Worm (Caenorhabditis elegans): ENCODE data around the gene nspf-1.
"Not testable (repeated sequence)": the region's sequence is repeated elsewhere in the genome, so short reads cannot be mapped to it uniquely, and the experiment has no call there.

nspf-1 gene

DNA sequence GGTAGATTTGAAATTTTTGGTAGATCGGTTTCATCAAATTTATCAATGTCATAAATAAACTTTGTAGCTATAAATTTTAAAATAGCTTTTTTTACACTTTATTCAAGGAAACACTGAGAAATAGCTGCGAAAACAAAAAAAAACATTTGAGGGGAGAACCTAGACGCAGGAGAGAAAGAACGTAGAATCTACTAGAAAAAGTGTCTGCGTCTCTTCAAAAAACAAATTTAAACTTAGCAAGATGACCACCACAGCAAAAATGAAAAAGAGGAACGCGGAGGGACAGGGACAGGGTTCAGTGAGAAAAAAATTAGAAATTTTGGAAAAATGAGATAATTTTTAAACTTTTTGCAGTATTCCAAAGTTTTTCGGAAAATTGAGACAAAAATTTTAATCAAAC is 38.4 kb upstream of the nspf-1 start:
- TF ChIP-seq ama-1 (optimal IDR thresholded peaks at IDR 0.05) = no peak

DNA sequence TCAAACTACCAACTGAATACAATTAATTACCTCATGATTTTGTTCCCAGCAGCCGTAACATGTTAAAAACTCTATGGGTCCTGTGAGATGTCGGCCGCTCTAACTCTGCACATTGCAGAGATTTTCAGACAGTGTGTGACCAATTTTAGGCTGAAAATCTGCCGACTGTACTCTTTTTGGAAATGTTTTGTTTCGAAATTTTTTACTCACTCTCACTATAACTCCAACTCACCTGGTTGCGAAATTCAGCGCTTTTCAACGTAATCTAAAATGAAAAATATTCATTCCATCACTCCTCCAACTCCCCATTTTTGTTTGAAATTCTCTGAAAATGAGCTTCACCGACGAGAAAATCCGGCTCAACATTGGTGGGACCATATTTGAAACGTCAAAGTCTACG is 37.9 kb upstream of the nspf-1 start, which contains the start of the genes F22E5.13 and F22E5.6:
TSS of gene F22E5.13 (minus strand) at position 101 of the 400 bp plus-strand sequence.
TSS of gene F22E5.6 (plus strand) at position 297 of the 400 bp plus-strand sequence.
- TF ChIP-seq aly-1 (tag; optimal IDR thresholded peaks at IDR 0.05) = no peak
- TF ChIP-seq hmg-4 (GFP tag; optimal IDR thresholded peaks at IDR 0.05) = no peak
- no peak for TF ChIP-seq tbx-11 (GFP tag; IDR thresholded peaks at IDR 0.05)
- no peak for TF ChIP-seq scrt-1 (GFP tag; IDR thresholded peaks at IDR 0.05)
- no peak for TF ChIP-seq ets-7 (tag; optimal IDR thresholded peaks at IDR 0.05)
- TF ChIP-seq hnd-1 (tag; optimal IDR thresholded peaks at IDR 0.05) = no peak
- no peak for TF ChIP-seq tbx-37 (GFP tag; conservative IDR thresholded peaks at IDR 0.05)
- no peak for TF ChIP-seq hmbx-1 (tag; optimal IDR thresholded peaks at IDR 0.05)
- no peak for TF ChIP-seq sea-1 (GFP tag; conservative IDR thresholded peaks at IDR 0.05)
- no peak for TF ChIP-seq ama-1 (optimal IDR thresholded peaks at IDR 0.05)
- TF ChIP-seq B0310.2 (tag; optimal IDR thresholded peaks at IDR 0.05) = no peak
- no peak for TF ChIP-seq pes-1 (GFP tag; IDR thresholded peaks at IDR 0.05)

DNA sequence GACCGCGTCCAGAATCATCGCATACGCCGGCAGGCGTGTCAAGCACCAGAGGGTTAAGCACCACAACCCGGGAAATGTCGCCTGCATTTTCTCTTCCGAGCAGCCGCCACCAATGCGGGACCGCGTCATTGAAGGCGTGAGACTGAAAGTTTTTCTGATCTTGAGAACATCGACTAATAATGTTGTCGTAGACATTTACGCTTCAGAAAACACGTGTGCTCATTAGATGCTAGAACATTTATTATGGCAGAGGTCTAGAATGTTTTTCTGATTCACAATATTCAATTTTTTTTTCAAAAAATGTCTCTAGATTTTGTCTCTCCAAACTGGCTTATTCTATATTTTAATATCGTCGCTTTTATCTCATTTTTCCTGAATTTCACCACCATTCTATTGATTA is 30.8 kb upstream of the nspf-1 start, which contains the start of gene sri-47:
TSS of gene sri-47 (plus strand) at position 301 of the 400 bp plus-strand sequence.
- no peak for TF ChIP-seq pes-1 (GFP tag; IDR thresholded peaks at IDR 0.05)
- TF ChIP-seq scrt-1 (GFP tag; IDR thresholded peaks at IDR 0.05) = no peak
- TF ChIP-seq ceh-13 (GFP tag; optimal IDR thresholded peaks at IDR 0.05) = no peak
- no peak for TF ChIP-seq sea-1 (GFP tag; conservative IDR thresholded peaks at IDR 0.05)
- no peak for TF ChIP-seq F13C5.2 (tag; optimal IDR thresholded peaks at IDR 0.05)
- no peak for TF ChIP-seq hmbx-1 (tag; optimal IDR thresholded peaks at IDR 0.05)

DNA sequence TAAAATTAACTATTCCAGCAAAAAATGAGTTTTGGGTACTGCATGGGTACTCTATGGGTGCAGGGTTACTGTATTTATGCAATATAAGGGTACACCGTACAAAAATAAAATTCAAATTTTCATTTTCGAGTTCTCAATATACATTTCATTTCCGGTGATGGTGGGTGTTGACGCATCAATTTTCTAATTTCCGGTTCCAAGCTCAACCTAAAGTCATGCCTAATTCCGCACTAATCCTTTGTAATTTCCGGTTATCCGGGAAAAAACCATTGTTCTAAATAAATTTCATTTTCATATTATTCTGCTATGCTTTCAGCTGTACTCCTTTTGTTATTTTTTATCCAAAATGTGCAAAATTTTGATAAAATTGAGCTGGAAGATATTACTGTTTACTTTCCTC is 28.1 kb upstream of the nspf-1 start, which contains the start of gene gcy-21:
TSS of gene gcy-21 (plus strand) at position 301 of the 400 bp plus-strand sequence.
- TF ChIP-seq ceh-13 (GFP tag; optimal IDR thresholded peaks at IDR 0.05) = no peak
- no peak for TF ChIP-seq hnd-1 (tag; optimal IDR thresholded peaks at IDR 0.05)
- no peak for TF ChIP-seq hmbx-1 (tag; optimal IDR thresholded peaks at IDR 0.05)
- no peak for TF ChIP-seq tra-4 (tag; optimal IDR thresholded peaks at IDR 0.05)
- no peak for TF ChIP-seq sea-1 (GFP tag; conservative IDR thresholded peaks at IDR 0.05)
- TF ChIP-seq pes-1 (GFP tag; IDR thresholded peaks at IDR 0.05) = no peak
- TF ChIP-seq ama-1 (optimal IDR thresholded peaks at IDR 0.05) = no peak
- TF ChIP-seq tbx-37 (GFP tag; conservative IDR thresholded peaks at IDR 0.05) = no peak
- no peak for TF ChIP-seq hmg-4 (GFP tag; optimal IDR thresholded peaks at IDR 0.05)
- no peak for TF ChIP-seq flt-1 (GFP tag; IDR thresholded peaks at IDR 0.05)
- TF ChIP-seq tbx-11 (GFP tag; IDR thresholded peaks at IDR 0.05) = no peak
- no peak for TF ChIP-seq B0310.2 (tag; optimal IDR thresholded peaks at IDR 0.05)
- TF ChIP-seq ceh-36 (tag; optimal IDR thresholded peaks at IDR 0.05) = no peak

ce11 chrII:2665081-2665480 is 22.3 kb upstream of the nspf-1 start, which contains the start of gene F22E5.2:
F22E5.2 (plus strand) TSS chrII:2665381.
- not testable (repeated sequence) for TF ChIP-seq tra-4 (tag; optimal IDR thresholded peaks at IDR 0.05); ceh-13 (GFP tag; optimal IDR thresholded peaks at IDR 0.05); ama-1 (optimal IDR thresholded peaks at IDR 0.05)

ce11 chrII:2665606-2666005 is 21.8 kb upstream of the nspf-1 start, which contains the start of gene F22E5.22:
F22E5.22 (plus strand) TSS chrII:2665906.
- TF ChIP-seq tra-4 (tag; optimal IDR thresholded peaks at IDR 0.05) (no peak), hmbx-1 (tag; optimal IDR thresholded peaks at IDR 0.05) (no peak), tbx-11 (GFP tag; IDR thresholded peaks at IDR 0.05) (no peak), hnd-1 (tag; optimal IDR thresholded peaks at IDR 0.05) (no peak)

DNA sequence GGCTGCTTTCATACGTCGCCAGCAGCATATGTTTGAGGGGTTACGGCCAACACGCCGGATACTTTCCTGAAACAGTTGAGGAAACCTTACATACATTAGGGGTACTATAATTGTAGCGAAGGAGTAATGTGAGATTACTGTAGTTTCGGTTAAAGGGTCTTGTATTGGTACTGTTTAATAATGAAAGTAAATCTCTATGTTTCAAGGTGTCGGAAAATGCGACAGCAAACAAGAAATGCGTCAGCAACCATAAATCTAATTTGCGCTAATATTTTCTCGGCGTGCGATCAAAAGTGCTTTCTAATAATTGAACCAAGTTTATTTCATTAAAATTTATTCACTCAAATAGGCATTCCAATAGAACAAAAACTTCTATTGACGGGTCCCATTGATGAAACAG is 15.1 kb upstream of the nspf-1 start, which contains the start of gene sri-57:
TSS of gene sri-57 (minus strand) at position 101 of the 400 bp plus-strand sequence.
- TF ChIP-seq hmbx-1 (tag; optimal IDR thresholded peaks at IDR 0.05); aly-1 (tag; optimal IDR thresholded peaks at IDR 0.05); ceh-13 (GFP tag; optimal IDR thresholded peaks at IDR 0.05): not testable (repeated sequence)

DNA sequence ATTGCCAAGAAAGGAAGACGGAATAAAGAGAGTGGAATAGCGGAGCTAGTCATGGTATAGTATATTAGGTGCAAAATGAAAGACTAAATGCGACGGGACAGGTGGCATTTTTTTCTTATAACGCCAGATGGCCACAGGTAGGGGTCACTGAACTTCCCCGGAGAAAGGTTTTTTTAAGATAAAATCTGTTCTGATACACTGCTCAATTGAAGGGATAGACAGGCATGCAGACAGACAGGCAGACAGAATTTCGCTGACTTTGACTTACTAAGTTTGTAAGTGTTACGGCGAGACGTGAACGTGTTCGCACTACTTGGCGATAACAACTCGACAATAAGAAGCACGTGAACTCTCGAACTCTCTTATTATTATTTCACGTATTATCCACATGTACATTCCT is 13.9 kb upstream of the nspf-1 start, which contains the start of the genes F22E5.20 and F22E5.1:
TSS of gene F22E5.20 (minus strand) at position 101 of the 400 bp plus-strand sequence.
TSS of gene F22E5.1 (plus strand) at position 242 of the 400 bp plus-strand sequence.
- not testable (repeated sequence) for TF ChIP-seq ama-1 (optimal IDR thresholded peaks at IDR 0.05); aly-1 (tag; optimal IDR thresholded peaks at IDR 0.05); ceh-13 (GFP tag; optimal IDR thresholded peaks at IDR 0.05)

ce11 chrII:2677534-2678168 is 9.8 kb upstream of the nspf-1 start, which contains the start of gene F22E5.17:
F22E5.17 (plus strand) TSS chrII:2678041.
- TF ChIP-seq ets-7 (tag; optimal IDR thresholded peaks at IDR 0.05) (no peak), tra-4 (tag; optimal IDR thresholded peaks at IDR 0.05) (no peak), aly-1 (tag; optimal IDR thresholded peaks at IDR 0.05) (no peak), hnd-1 (tag; optimal IDR thresholded peaks at IDR 0.05) (no peak), scrt-1 (GFP tag; IDR thresholded peaks at IDR 0.05) (no peak), hmg-4 (GFP tag; optimal IDR thresholded peaks at IDR 0.05) (no peak), ceh-13 (GFP tag; optimal IDR thresholded peaks at IDR 0.05) (no peak), tbx-11 (GFP tag; IDR thresholded peaks at IDR 0.05) (no peak), B0310.2 (tag; optimal IDR thresholded peaks at IDR 0.05) (no peak)
